Fruit fly (Drosophila melanogaster) whole organism, embryonic: ENCODE data around the gene Pmm2.

Source experiments
- B-H2 ChIP-seq: fragments of 200-800 bp; sonication (Bioruptor generic); optimal IDR thresholded peaks from 2 replicates; lab custom pipeline; 2018; ENCODE audit warnings: missing biosample characterization, mild to moderate bottlenecking, missing genetic modification characterization
- C15 ChIP-seq: fragments of 200-800 bp; sonication (Bioruptor generic); IDR thresholded peaks from 3 replicates; pipeline ENCODE4 v1.3.6; 2022; ENCODE audit warnings: missing biosample characterization, missing genetic modification characterization
- CG10321 ChIP-seq: fragments of 200-800 bp; sonication (Bioruptor generic); IDR thresholded peaks from 2 replicates; pipeline ENCODE4 v1.3.6; 2022; ENCODE audit warnings: missing biosample characterization, missing genetic modification characterization
- CG10543 ChIP-seq: fragments of 200-800 bp; sonication (Bioruptor generic); optimal IDR thresholded peaks from 3 replicates; lab custom pipeline; 2017; ENCODE audit warnings: missing biosample characterization, mild to moderate bottlenecking, missing genetic modification characterization, moderate library complexity
- CG12236 ChIP-seq: fragments of 200-800 bp; sonication (Bioruptor generic); optimal IDR thresholded peaks from 2 replicates; lab custom pipeline; 2016; ENCODE audit warnings: missing biosample characterization, missing genetic modification characterization
- CG12391 ChIP-seq: fragments of 200-800 bp; sonication (Bioruptor generic); optimal IDR thresholded peaks from 3 replicates; lab custom pipeline; 2018; ENCODE audit warnings: missing biosample characterization, mild to moderate bottlenecking, missing genetic modification characterization, moderate library complexity
- CG14710 ChIP-seq: fragments of 200-800 bp; sonication (Bioruptor generic); optimal IDR thresholded peaks from 3 replicates; lab custom pipeline; 2019; ENCODE audit warnings: missing biosample characterization, mild to moderate bottlenecking, missing genetic modification characterization, moderate library complexity
- CG14965 ChIP-seq: fragments of 200-800 bp; sonication (Bioruptor generic); optimal IDR thresholded peaks from 2 replicates; lab custom pipeline; 2016; ENCODE audit warnings: missing biosample characterization, missing genetic modification characterization, borderline replicate concordance
- CG15514 ChIP-seq: fragments of 200-800 bp; sonication (Bioruptor generic); optimal IDR thresholded peaks from 3 replicates; lab custom pipeline; 2017; ENCODE audit warnings: missing biosample characterization, missing genetic modification characterization, mild to moderate bottlenecking, moderate library complexity, missing genetic modification reagents
- CG1832 ChIP-seq: fragments of 200-800 bp; sonication (Bioruptor generic); optimal IDR thresholded peaks from 2 replicates; lab custom pipeline; 2017; ENCODE audit warnings: missing biosample characterization, mild to moderate bottlenecking, missing genetic modification characterization, inconsistent platforms
- CG18764 ChIP-seq: fragments of 200-800 bp; sonication (Bioruptor generic); optimal IDR thresholded peaks from 3 replicates; lab custom pipeline; 2016; ENCODE audit warnings: missing biosample characterization, missing genetic modification characterization
- CG2875 ChIP-seq: fragments of 200-800 bp; sonication (Bioruptor generic); optimal IDR thresholded peaks from 2 replicates; lab custom pipeline; 2017; ENCODE audit warnings: missing biosample characterization, mild to moderate bottlenecking, missing genetic modification characterization, missing genetic modification reagents
- CG3065 ChIP-seq: fragments of 200-800 bp; sonication (Bioruptor generic); optimal IDR thresholded peaks from 2 replicates; lab custom pipeline; 2016; ENCODE audit warnings: missing biosample characterization, missing genetic modification characterization
- CG34224 ChIP-seq: fragments of 200-800 bp; sonication (Bioruptor generic); IDR thresholded peaks from 3 replicates; pipeline ENCODE4 v1.3.6; 2022; ENCODE audit warnings: missing biosample characterization, missing genetic modification characterization; ENCODE audit not compliant: partially characterized antibody
- CG42726 ChIP-seq: fragments of 200-800 bp; sonication (Bioruptor generic); IDR thresholded peaks from 2 replicates; pipeline ENCODE4 v1.3.6; 2022; ENCODE audit warnings: missing biosample characterization, missing genetic modification characterization; ENCODE audit not compliant: partially characterized antibody
- CG4360 ChIP-seq: fragments of 200-800 bp; sonication (Bioruptor generic); IDR thresholded peaks from 2 replicates; pipeline ENCODE4 v1.3.6; 2022; ENCODE audit warnings: missing biosample characterization, missing genetic modification characterization
- CG4617 ChIP-seq: fragments of 200-800 bp; sonication (Bioruptor generic); optimal IDR thresholded peaks from 3 replicates; lab custom pipeline; 2016; ENCODE audit warnings: missing biosample characterization, missing genetic modification characterization, borderline replicate concordance
- CG4707 ChIP-seq: fragments of 200-800 bp; sonication (Bioruptor generic); optimal IDR thresholded peaks from 2 replicates; lab custom pipeline; 2018; ENCODE audit warnings: missing biosample characterization, mild to moderate bottlenecking, missing genetic modification characterization, moderate library complexity
- CG7786 ChIP-seq: fragments of 200-800 bp; sonication (Bioruptor generic); optimal IDR thresholded peaks from 2 replicates; lab custom pipeline; 2016; ENCODE audit warnings: missing biosample characterization, missing genetic modification characterization
- CG7839 ChIP-seq: fragments of 200-800 bp; sonication (Bioruptor generic); optimal IDR thresholded peaks from 3 replicates; lab custom pipeline; 2018; ENCODE audit warnings: missing biosample characterization, mild to moderate bottlenecking, missing genetic modification characterization, moderate library complexity
- CG8089 ChIP-seq: fragments of 200-800 bp; sonication (Bioruptor generic); optimal IDR thresholded peaks from 3 replicates; lab custom pipeline; 2016; ENCODE audit warnings: missing biosample characterization, missing genetic modification characterization
- CG8388 ChIP-seq: fragments of 200-800 bp; sonication (Bioruptor generic); optimal IDR thresholded peaks from 2 replicates; lab custom pipeline; 2019; ENCODE audit warnings: missing biosample characterization, mild to moderate bottlenecking, missing genetic modification characterization, moderate library complexity
- CG8478 ChIP-seq: fragments of >200 bp; optimal IDR thresholded peaks from 2 replicates; lab custom pipeline; 2018
- CG9727 ChIP-seq: fragments of 200-800 bp; sonication (Bioruptor generic); optimal IDR thresholded peaks from 3 replicates; lab custom pipeline; 2017; ENCODE audit warnings: missing biosample characterization, mild to moderate bottlenecking, missing genetic modification characterization
- CTCF ChIP-seq: fragments of 200-800 bp; sonication (Bioruptor generic); optimal IDR thresholded peaks from 2 replicates; lab custom pipeline; 2017; ENCODE audit warnings: missing biosample characterization, mild to moderate bottlenecking, missing genetic modification characterization, moderate library complexity
- CoRest ChIP-seq: fragments of 200-800 bp; sonication (Bioruptor generic); optimal IDR thresholded peaks from 3 replicates; lab custom pipeline; 2018; ENCODE audit warnings: missing biosample characterization, mild to moderate bottlenecking, missing genetic modification characterization, moderate library complexity
- Gug ChIP-seq: fragments of 200-800 bp; sonication (Bioruptor generic); IDR thresholded peaks from 4 replicates; pipeline ENCODE4 v1.3.6; 2022; ENCODE audit warnings: missing biosample characterization, missing genetic modification characterization
- H2.0 ChIP-seq: fragments of 200-800 bp; sonication (Bioruptor generic); IDR thresholded peaks from 2 replicates; pipeline ENCODE4 v1.3.6; 2022; ENCODE audit warnings: missing biosample characterization, missing genetic modification characterization
- Kr ChIP-seq: fragments of 200-800 bp; sonication (Bioruptor generic); optimal IDR thresholded peaks from 2 replicates; lab custom pipeline; 2017; ENCODE audit warnings: missing biosample characterization, mild to moderate bottlenecking, missing genetic modification characterization
- Med ChIP-seq: fragments of 200-800 bp; sonication (Bioruptor generic); peaks from one replicate; lab custom pipeline; 2016; ENCODE audit warnings: missing biosample characterization, missing genetic modification characterization, mild to moderate bottlenecking, inconsistent platforms, moderate library complexity
- Nf-YB ChIP-seq: fragments of 200-800 bp; sonication (Bioruptor generic); optimal IDR thresholded peaks from 3 replicates; lab custom pipeline; 2019; ENCODE audit warnings: missing biosample characterization, mild to moderate bottlenecking, missing genetic modification characterization, moderate library complexity
- Nf-YC ChIP-seq: fragments of 200-800 bp; optimal IDR thresholded peaks from 3 replicates; lab custom pipeline; 2019; ENCODE audit warnings: missing biosample characterization, mild to moderate bottlenecking, missing genetic modification characterization, moderate library complexity
- NfI ChIP-seq: fragments of 200-800 bp; sonication (Bioruptor generic); optimal IDR thresholded peaks from 3 replicates; lab custom pipeline; 2018; ENCODE audit warnings: missing biosample characterization, mild to moderate bottlenecking, missing genetic modification characterization, moderate library complexity
- Stat92E ChIP-seq, 3 experiments: fragments of >200 bp in 2 of 3; fragments of 200-800 bp in 1 of 3; sonication (Bioruptor generic) in 1 of 3; optimal IDR thresholded peaks; 2 replicates each; lab custom pipeline; 2017 to 2019; ENCODE audit warnings: missing biosample characterization in 3 of 3, missing genetic modification characterization in 3 of 3, mild to moderate bottlenecking in 1 of 3, moderate library complexity in 1 of 3
- abd-A ChIP-seq: fragments of 200-800 bp; sonication (Bioruptor generic); optimal IDR thresholded peaks from 3 replicates; lab custom pipeline; 2019; ENCODE audit warnings: missing biosample characterization, mild to moderate bottlenecking, missing genetic modification characterization, moderate library complexity
- bab2 ChIP-seq: fragments of 200-800 bp; sonication (Bioruptor generic); optimal IDR thresholded peaks from 2 replicates; lab custom pipeline; 2016; ENCODE audit warnings: missing biosample characterization, missing genetic modification characterization
- bbx ChIP-seq: fragments of 200-800 bp; sonication (Bioruptor generic); IDR thresholded peaks from 2 replicates; pipeline ENCODE4 v1.3.6; 2022; ENCODE audit warnings: missing biosample characterization, missing genetic modification characterization; ENCODE audit not compliant: partially characterized antibody
- caup ChIP-seq: fragments of 200-800 bp; sonication (Bioruptor generic); optimal IDR thresholded peaks from 3 replicates; lab custom pipeline; 2017; ENCODE audit warnings: missing biosample characterization, mild to moderate bottlenecking, missing genetic modification characterization, moderate library complexity; ENCODE audit not compliant: severe bottlenecking
- ci ChIP-seq: fragments of 200-800 bp; sonication (Bioruptor generic); IDR thresholded peaks from 3 replicates; pipeline ENCODE4 v1.3.6; 2022; ENCODE audit warnings: missing biosample characterization, missing genetic modification characterization
- corto ChIP-seq: fragments of 200-800 bp; sonication (Bioruptor generic); optimal IDR thresholded peaks from 2 replicates; lab custom pipeline; 2016; ENCODE audit warnings: missing biosample characterization, mild to moderate bottlenecking, missing genetic modification characterization, moderate library complexity
- fru ChIP-seq: fragments of >200 bp; optimal IDR thresholded peaks from 2 replicates; lab custom pipeline; 2017
- gem ChIP-seq: fragments of 200-800 bp; sonication (Bioruptor generic); optimal IDR thresholded peaks from 2 replicates; lab custom pipeline; 2019; ENCODE audit warnings: missing biosample characterization, mild to moderate bottlenecking, missing genetic modification characterization, moderate library complexity
- kni ChIP-seq: fragments of 200-800 bp; sonication (Bioruptor generic); optimal IDR thresholded peaks from 3 replicates; lab custom pipeline; 2017; ENCODE audit warnings: mild to moderate bottlenecking, missing biosample characterization, missing genetic modification reagents, missing genetic modification characterization
- oc ChIP-seq: fragments of 200-800 bp; sonication (Bioruptor generic); optimal IDR thresholded peaks from 2 replicates; lab custom pipeline; 2018; ENCODE audit warnings: missing biosample characterization, mild to moderate bottlenecking, missing genetic modification characterization, moderate library complexity
- repo ChIP-seq: fragments of 200-800 bp; sonication (Bioruptor generic); optimal IDR thresholded peaks from 2 replicates; lab custom pipeline; 2016; ENCODE audit warnings: missing biosample characterization, missing genetic modification characterization
- so ChIP-seq: fragments of 200-800 bp; sonication (Bioruptor generic); IDR thresholded peaks from 3 replicates; pipeline ENCODE4 v1.3.6; 2022; ENCODE audit warnings: missing biosample characterization, missing genetic modification characterization
- stwl ChIP-seq: fragments of 200-800 bp; sonication (Bioruptor generic); optimal IDR thresholded peaks from 3 replicates; lab custom pipeline; 2018; ENCODE audit warnings: missing biosample characterization, mild to moderate bottlenecking, missing genetic modification characterization, moderate library complexity
- toy ChIP-seq: fragments of 200-800 bp; sonication (Bioruptor generic); IDR thresholded peaks from 2 replicates; pipeline ENCODE4 v1.3.6; 2022; ENCODE audit warnings: missing biosample characterization, missing genetic modification characterization
- trem ChIP-seq: fragments of 200-800 bp; optimal IDR thresholded peaks from 3 replicates; lab custom pipeline; 2019; ENCODE audit warnings: missing biosample characterization, mild to moderate bottlenecking, missing genetic modification characterization, moderate library complexity
- ttk ChIP-seq: fragments of 200-800 bp; sonication (Bioruptor generic); IDR thresholded peaks from 2 replicates; pipeline ENCODE4 v2.1.2; 2022; ENCODE audit warnings: missing biosample characterization, missing genetic modification characterization
- vvl ChIP-seq: fragments of 200-800 bp; sonication (Bioruptor generic); IDR thresholded peaks from 2 replicates; pipeline ENCODE4 v1.3.6; 2022; ENCODE audit warnings: missing biosample characterization, missing genetic modification characterization

Gene Pmm2

dm6 chr3L:12580212-12580676, 45.9 kb downstream of the Pmm2 start, which contains the start of gene ara (continued):
- TF ChIP-seq CG4707 (GFP tag; lab: Kevin White, UChicago) (no peak), CG12391 (tag; lab: Kevin White, UChicago) (no peak), trem (tag; lab: Kevin White, UChicago) (no peak), bab2 (GFP tag; lab: Kevin White, UChicago) (no peak), CoRest (peak; percentile 18), B-H2 (GFP tag; lab: Kevin White, UChicago) (no peak), Stat92E (GFP tag; optimal IDR thresholded peaks at IDR 0.05; lab: Kevin White, UChicago) (no peak), CG15514 (GFP tag; lab: Kevin White, UChicago) (no peak), oc (peak; percentile 23), Gug (no peak), CG4617 (no peak), so (GFP tag; lab: Robert Waterston, UW) (peak; percentile 51; the same call in 1 of the 3 replicates), CG8478 (peak; percentile 75), gem (tag; lab: Kevin White, UChicago) (no peak), kni (GFP tag; lab: Kevin White, UChicago) (peak; percentile 31), CG7839 (tag; lab: Kevin White, UChicago) (no peak), CG10543 (no peak), caup (GFP tag; lab: Kevin White, UChicago) (no peak), CG8089 (no peak), CTCF (no peak), corto (no peak), CG8388 (no peak), CG14965 (GFP tag; lab: Kevin White, UChicago) (no peak), Nf-YB (GFP tag; lab: Kevin White, UChicago) (peak; percentile 99), C15 (GFP tag; lab: Robert Waterston, UW) (no peak), CG34224 (GFP tag; lab: Robert Waterston, UW) (no peak), vvl (0 out of 2 replicates have a peak, but pooled peaks have one; percentile 20), CG7786 (GFP tag; lab: Kevin White, UChicago) (no peak), Kr (GFP tag; lab: Kevin White, UChicago) (no peak), repo (no peak), CG1832 (GFP tag; lab: Kevin White, UChicago) (peak; percentile 81), CG42726 (no peak), fru (lab: Kevin White, UChicago) (no peak), ttk (GFP tag; lab: Robert Waterston, UW) (no peak), CG10321 (GFP tag; lab: Robert Waterston, UW) (peak; percentile 93), CG2875 (GFP tag; lab: Kevin White, UChicago) (no peak), NfI (GFP tag; lab: Kevin White, UChicago) (no peak), stwl (tag; lab: Kevin White, UChicago) (no peak), toy (GFP tag; lab: Robert Waterston, UW) (no peak), CG9727 (GFP tag; lab: Kevin White, UChicago) (no peak), CG18764 (no peak), ci (GFP tag; lab: Robert Waterston, UW) (no peak), CG4360 (peak; percentile 95), CG14710 (no peak), bbx (no peak; the same call in 1 of the 2 replicates), H2.0 (GFP tag; lab: Robert Waterston, UW) (no peak), abd-A (tag; lab: Kevin White, UChicago) (no peak), Nf-YC (tag; lab: Kevin White, UChicago) (peak; percentile 99), CG3065 (GFP tag; lab: Kevin White, UChicago) (no peak), CG12236 (GFP tag; lab: Kevin White, UChicago) (no peak), Med (peak; percentile 52)
